Worm (Caenorhabditis elegans): Measurements from ENCODE around the gene comt-1.

comt-1 gene

ce11 chrX:2852388-2852908 lies 9.8 kb downstream of the comt-1 start, which contains the start of gene kin-29 (continued):
- no peak for TF ChIP-seq egl-18 (GFP tag; IDR thresholded peaks at IDR 0.05)
- TF ChIP-seq ztf-22 (GFP tag; optimal IDR thresholded peaks at IDR 0.05) = peak; percentile 6
- peak; percentile 9 for TF ChIP-seq lsl-1 (GFP tag; optimal IDR thresholded peaks at IDR 0.05)
- peak; percentile 22 for TF ChIP-seq nhr-90 (tag; optimal IDR thresholded peaks at IDR 0.05)
- peak; percentile 20 for TF ChIP-seq F52B5.7 (tag; optimal IDR thresholded peaks at IDR 0.05)
- no peak for TF ChIP-seq xnd-1 (tag; optimal IDR thresholded peaks at IDR 0.05)
- no peak for TF ChIP-seq nhr-179 (tag; optimal IDR thresholded peaks at IDR 0.05)
- TF ChIP-seq nhr-120 (GFP tag; IDR thresholded peaks at IDR 0.05) = no peak
- no peak for TF ChIP-seq dpff-1 (tag; optimal IDR thresholded peaks at IDR 0.05)
- TF ChIP-seq atf-7 (tag; optimal IDR thresholded peaks at IDR 0.05) = peak; percentile 64
- TF ChIP-seq K12H6.12 (tag; optimal IDR thresholded peaks at IDR 0.05) = peak; percentile 96
- TF ChIP-seq fkh-3 (tag; optimal IDR thresholded peaks at IDR 0.05) = no peak
- TF ChIP-seq tlf-1 (GFP tag; optimal IDR thresholded peaks at IDR 0.05) = peak; percentile 22
- TF ChIP-seq chd-7 (tag; optimal IDR thresholded peaks at IDR 0.05) = peak; percentile 83
- no peak for TF ChIP-seq bed-2 (GFP tag; IDR thresholded peaks at IDR 0.05)
- TF ChIP-seq ama-1 (optimal IDR thresholded peaks at IDR 0.05) = no peak
- TF ChIP-seq ama-1 (GFP tag; optimal IDR thresholded peaks at IDR 0.05) = no peak
- peak; percentile 48; the same call in 1 of the 2 replicates for TF ChIP-seq C06A6.2 (GFP tag; conservative IDR thresholded peaks at IDR 0.05)
- TF ChIP-seq ztf-25 (GFP tag; IDR thresholded peaks at IDR 0.05) = no peak
- TF ChIP-seq lir-1 (GFP tag; conservative IDR thresholded peaks at IDR 0.05) = peak; percentile 72; the same call in 1 of the 2 replicates
- peak; percentile 51 for TF ChIP-seq T07F8.4 (tag; optimal IDR thresholded peaks at IDR 0.05)
- peak; percentile 40 for TF ChIP-seq B0035.1 (tag; optimal IDR thresholded peaks at IDR 0.05)
- TF ChIP-seq snpc-4 (GFP tag; optimal IDR thresholded peaks at IDR 0.05) = peak; percentile 15
- TF ChIP-seq snpc-4 (tag; optimal IDR thresholded peaks at IDR 0.05) = peak in 3 of 4 experiments; percentile 43 to 66 (median 66)
- peak; percentile 85 for TF ChIP-seq dox-1 (GFP tag; IDR thresholded peaks at IDR 0.05)
- TF ChIP-seq snpc-1.3 (tag; optimal IDR thresholded peaks at IDR 0.05; ENCODE audit: insufficient read depth) = no peak
- TF ChIP-seq hlh-12 (tag; optimal IDR thresholded peaks at IDR 0.05) = no peak
- 0 out of 2 replicates have a peak, but pooled peaks have one; percentile 47 for TF ChIP-seq let-526 (GFP tag; IDR thresholded peaks at IDR 0.05)
- TF ChIP-seq B0261.1 (tag; optimal IDR thresholded peaks at IDR 0.05) = peak; percentile 24
- TF ChIP-seq cebp-1 (GFP tag; IDR thresholded peaks at IDR 0.05) = peak; percentile 49; the same call in 1 of the 2 replicates
- TF ChIP-seq cebp-1 (tag; optimal IDR thresholded peaks at IDR 0.05) = peak; percentile 90
- no peak for TF ChIP-seq ceh-100 (GFP tag; IDR thresholded peaks at IDR 0.05)
- TF ChIP-seq nfya-2 (GFP tag; IDR thresholded peaks at IDR 0.05) = no peak
- no peak for TF ChIP-seq F22D6.2 (tag; optimal IDR thresholded peaks at IDR 0.05)
- TF ChIP-seq nfyb-1 (GFP tag; IDR thresholded peaks at IDR 0.05) = peak; percentile 84
- peak; percentile 76 for TF ChIP-seq nhr-80 (tag; optimal IDR thresholded peaks at IDR 0.05)
- TF ChIP-seq unc-62 (GFP tag; optimal IDR thresholded peaks at IDR 0.05) = no peak
- TF ChIP-seq zfh-2 (GFP tag; conservative IDR thresholded peaks at IDR 0.05) = peak; percentile 98
- TF ChIP-seq C17E4.6 (GFP tag; IDR thresholded peaks at IDR 0.05) = 0 out of 2 replicates have a peak, but pooled peaks have one; percentile 14
- TF ChIP-seq hlh-26 (GFP tag; conservative IDR thresholded peaks at IDR 0.05) = no peak
- peak; percentile 56; the same call in 1 of the 2 replicates for TF ChIP-seq madf-6 (GFP tag; IDR thresholded peaks at IDR 0.05)
- no peak for TF ChIP-seq Y79H2A.3 (GFP tag; conservative IDR thresholded peaks at IDR 0.05)
- TF ChIP-seq rcor-1 (GFP tag; IDR thresholded peaks at IDR 0.05) = no peak; the same call in 1 of the 2 replicates
- no peak for TF ChIP-seq ceh-40 (GFP tag; IDR thresholded peaks at IDR 0.05)
- peak; percentile 51 for TF ChIP-seq F57C9.4 (tag; optimal IDR thresholded peaks at IDR 0.05)
- no peak for TF ChIP-seq cebp-2 (GFP tag; IDR thresholded peaks at IDR 0.05)
- peak; percentile 43; the same call in 1 of the 2 replicates for TF ChIP-seq ekl-4 (GFP tag; IDR thresholded peaks at IDR 0.05)
- peak; percentile 66; the same call in 1 of the 2 replicates for TF ChIP-seq mcd-1 (GFP tag; IDR thresholded peaks at IDR 0.05)
- TF ChIP-seq F23B12.7 (tag; optimal IDR thresholded peaks at IDR 0.05; ENCODE audit: insufficient read depth) = peak; percentile 40

All from whole organism, young adult.